Fruit fly (Drosophila melanogaster) whole organism, embryonic: ENCODE data around the gene mtTFB2.

Experiments used
- B-H1 ChIP-seq: fragments of 200-800 bp; sonication (Bioruptor generic); IDR thresholded peaks from 3 replicates; pipeline ENCODE4 v1.3.6; 2022; ENCODE audit warnings: missing biosample characterization, missing genetic modification characterization
- Bdp1 ChIP-seq: fragments of 200-800 bp; sonication (Bioruptor generic); optimal IDR thresholded peaks from 3 replicates; lab custom pipeline; 2016; ENCODE audit warnings: missing biosample characterization, missing genetic modification characterization
- C15 ChIP-seq: fragments of 200-800 bp; sonication (Bioruptor generic); IDR thresholded peaks from 3 replicates; pipeline ENCODE4 v1.3.6; 2022; ENCODE audit warnings: missing biosample characterization, missing genetic modification characterization
- CG10209 ChIP-seq: fragments of 200-800 bp; sonication (Bioruptor generic); optimal IDR thresholded peaks from 3 replicates; lab custom pipeline; 2017; ENCODE audit warnings: missing biosample characterization, mild to moderate bottlenecking, missing genetic modification characterization, missing genetic modification reagents
- CG10543 ChIP-seq: fragments of 200-800 bp; sonication (Bioruptor generic); optimal IDR thresholded peaks from 3 replicates; lab custom pipeline; 2017; ENCODE audit warnings: missing biosample characterization, mild to moderate bottlenecking, missing genetic modification characterization, moderate library complexity
- CG11560 ChIP-seq: fragments of 200-800 bp; sonication (Bioruptor generic); IDR thresholded peaks from 3 replicates; pipeline ENCODE4 v1.3.6; 2022; ENCODE audit warnings: missing biosample characterization, missing genetic modification characterization
- CG11696 ChIP-seq: fragments of 200-800 bp; sonication (Bioruptor generic); IDR thresholded peaks from 2 replicates; pipeline ENCODE4 v1.3.6; 2022; ENCODE audit warnings: missing biosample characterization, missing genetic modification characterization
- CG12155 ChIP-seq: fragments of 200-800 bp; sonication (Bioruptor generic); optimal IDR thresholded peaks from 3 replicates; lab custom pipeline; 2016; ENCODE audit warnings: missing biosample characterization, missing genetic modification characterization
- CG12219 ChIP-seq: fragments of 200-800 bp; sonication (Bioruptor generic); optimal IDR thresholded peaks from 3 replicates; lab custom pipeline; 2018; ENCODE audit warnings: missing biosample characterization, mild to moderate bottlenecking, missing genetic modification characterization
- CG12744 ChIP-seq: fragments of 200-800 bp; sonication (Bioruptor generic); optimal IDR thresholded peaks from 2 replicates; lab custom pipeline; 2016; ENCODE audit warnings: missing biosample characterization, missing genetic modification characterization
- CG13624 ChIP-seq: fragments of 200-800 bp; sonication (Bioruptor generic); optimal IDR thresholded peaks from 2 replicates; lab custom pipeline; 2016; ENCODE audit warnings: missing biosample characterization, missing genetic modification characterization
- CG15601 ChIP-seq: fragments of 200-800 bp; sonication (Bioruptor generic); optimal IDR thresholded peaks from 3 replicates; lab custom pipeline; 2019; ENCODE audit warnings: missing biosample characterization, mild to moderate bottlenecking, missing genetic modification characterization, moderate library complexity
- CG16779 ChIP-seq: fragments of 200-800 bp; sonication (Bioruptor generic); IDR thresholded peaks from 2 replicates; pipeline ENCODE4 v1.3.6; 2022; ENCODE audit warnings: missing biosample characterization, missing genetic modification characterization
- CG16863 ChIP-seq: fragments of 200-800 bp; sonication (Bioruptor generic); optimal IDR thresholded peaks from 3 replicates; lab custom pipeline; 2016; ENCODE audit warnings: missing biosample characterization, missing genetic modification characterization
- CG18599 ChIP-seq: fragments of 200-800 bp; sonication (Bioruptor generic); optimal IDR thresholded peaks from 3 replicates; lab custom pipeline; 2017; ENCODE audit warnings: missing biosample characterization, missing genetic modification characterization, mild to moderate bottlenecking, moderate library complexity, missing genetic modification reagents
- CG18764 ChIP-seq: fragments of 200-800 bp; sonication (Bioruptor generic); optimal IDR thresholded peaks from 3 replicates; lab custom pipeline; 2016; ENCODE audit warnings: missing biosample characterization, missing genetic modification characterization
- CG2120 ChIP-seq: fragments of 200-800 bp; sonication (Bioruptor generic); optimal IDR thresholded peaks from 3 replicates; lab custom pipeline; 2016; ENCODE audit warnings: missing biosample characterization, missing genetic modification characterization
- CG30403 ChIP-seq: fragments of 200-800 bp; sonication (Bioruptor generic); optimal IDR thresholded peaks from 3 replicates; lab custom pipeline; 2016; ENCODE audit warnings: missing biosample characterization, missing genetic modification characterization
- CG32532 ChIP-seq: fragments of 200-800 bp; sonication (Bioruptor generic); IDR thresholded peaks from 2 replicates; pipeline ENCODE4 v1.3.6; 2022; ENCODE audit warnings: missing biosample characterization, missing genetic modification characterization
- CG3281 ChIP-seq: fragments of 200-800 bp; sonication (Bioruptor generic); optimal IDR thresholded peaks from 3 replicates; lab custom pipeline; 2017; ENCODE audit warnings: missing biosample characterization, mild to moderate bottlenecking, missing genetic modification characterization
- CG43689 ChIP-seq: fragments of 200-800 bp; sonication (Bioruptor generic); IDR thresholded peaks from 2 replicates; pipeline ENCODE4 v1.3.6; 2022; ENCODE audit warnings: missing biosample characterization, missing genetic modification characterization
- CG9437 ChIP-seq: fragments of 200-800 bp; sonication (Bioruptor generic); optimal IDR thresholded peaks from 2 replicates; lab custom pipeline; 2018; ENCODE audit warnings: missing biosample characterization, mild to moderate bottlenecking, missing genetic modification characterization
- CoRest ChIP-seq: fragments of 200-800 bp; sonication (Bioruptor generic); optimal IDR thresholded peaks from 3 replicates; lab custom pipeline; 2018; ENCODE audit warnings: missing biosample characterization, mild to moderate bottlenecking, missing genetic modification characterization, moderate library complexity
- CrebB ChIP-seq: fragments of 200-800 bp; sonication (Bioruptor generic); optimal IDR thresholded peaks from 3 replicates; lab custom pipeline; 2018; ENCODE audit warnings: missing biosample characterization, mild to moderate bottlenecking, missing genetic modification characterization
- Dad ChIP-seq: fragments of 200-800 bp; sonication (Bioruptor generic); optimal IDR thresholded peaks from 3 replicates; lab custom pipeline; 2016; ENCODE audit warnings: missing biosample characterization, missing genetic modification characterization
- Dfd ChIP-seq, 2 experiments: fragments of >200 bp; optimal IDR thresholded peaks; 2 replicates each; lab custom pipeline; 2017; ENCODE audit warnings: missing biosample characterization in 2 of 2, missing genetic modification characterization in 2 of 2
- Fer1 ChIP-seq: fragments of 200-800 bp; sonication (Bioruptor generic); optimal IDR thresholded peaks from 2 replicates; lab custom pipeline; 2017; ENCODE audit warnings: missing biosample characterization, mild to moderate bottlenecking, missing genetic modification characterization
- HHEX ChIP-seq: fragments of 200-800 bp; sonication (Bioruptor generic); optimal IDR thresholded peaks from 3 replicates; lab custom pipeline; 2017; ENCODE audit warnings: missing biosample characterization, mild to moderate bottlenecking, missing genetic modification characterization, missing genetic modification reagents
- HLH3B ChIP-seq: fragments of 200-800 bp; sonication (Bioruptor generic); IDR thresholded peaks from 2 replicates; pipeline ENCODE4 v1.3.6; 2022; ENCODE audit warnings: missing biosample characterization, missing genetic modification characterization
- HLH4C ChIP-seq: fragments of 200-800 bp; sonication (Bioruptor generic); IDR thresholded peaks from 3 replicates; pipeline ENCODE4 v1.3.6; 2022; ENCODE audit warnings: missing biosample characterization, missing genetic modification characterization; ENCODE audit not compliant: partially characterized antibody
- HLH54F ChIP-seq: fragments of 200-800 bp; sonication (Bioruptor generic); optimal IDR thresholded peaks from 3 replicates; lab custom pipeline; 2016; ENCODE audit warnings: missing biosample characterization, missing genetic modification characterization
- PHDP ChIP-seq: fragments of 200-800 bp; sonication (Bioruptor generic); optimal IDR thresholded peaks from 3 replicates; lab custom pipeline; 2018; ENCODE audit warnings: missing biosample characterization, mild to moderate bottlenecking, missing genetic modification characterization, moderate library complexity
- bab2 ChIP-seq: fragments of 200-800 bp; sonication (Bioruptor generic); optimal IDR thresholded peaks from 2 replicates; lab custom pipeline; 2016; ENCODE audit warnings: missing biosample characterization, missing genetic modification characterization
- cas ChIP-seq: fragments of 200-800 bp; sonication (Bioruptor generic); IDR thresholded peaks from 2 replicates; pipeline ENCODE4 v1.3.6; 2022; ENCODE audit warnings: missing biosample characterization, missing genetic modification characterization
- ci ChIP-seq: fragments of 200-800 bp; sonication (Bioruptor generic); IDR thresholded peaks from 3 replicates; pipeline ENCODE4 v1.3.6; 2022; ENCODE audit warnings: missing biosample characterization, missing genetic modification characterization
- cwo ChIP-seq: fragments of 200-800 bp; sonication (Bioruptor generic); optimal IDR thresholded peaks from 3 replicates; lab custom pipeline; 2017; ENCODE audit warnings: missing biosample characterization, missing genetic modification characterization, mild to moderate bottlenecking, moderate library complexity, missing genetic modification reagents
- da ChIP-seq: fragments of 200-800 bp; sonication (Bioruptor generic); optimal IDR thresholded peaks from 2 replicates; lab custom pipeline; 2016; ENCODE audit warnings: missing biosample characterization, missing genetic modification characterization
- dpn ChIP-seq, 2 experiments: fragments of 200-800 bp; sonication (Bioruptor generic); optimal IDR thresholded peaks; 3 replicates each; lab custom pipeline; 2016; ENCODE audit warnings: missing biosample characterization in 2 of 2, missing genetic modification characterization in 2 of 2
- esg ChIP-seq: fragments of 200-800 bp; sonication (Bioruptor generic); conservative IDR thresholded peaks from 2 replicates; pipeline ENCODE4 v1.3.6; 2022; ENCODE audit warnings: missing biosample characterization, missing genetic modification characterization
- grau ChIP-seq: fragments of 200-800 bp; optimal IDR thresholded peaks from 3 replicates; lab custom pipeline; 2019; ENCODE audit warnings: missing biosample characterization, mild to moderate bottlenecking, missing genetic modification characterization, moderate library complexity
- grn ChIP-seq: fragments of 200-800 bp; sonication (Bioruptor generic); optimal IDR thresholded peaks from 3 replicates; lab custom pipeline; 2017; ENCODE audit warnings: missing biosample characterization, missing genetic modification characterization
- gro ChIP-seq: fragments of 200-800 bp; sonication (Bioruptor generic); optimal IDR thresholded peaks from 2 replicates; lab custom pipeline; 2016; ENCODE audit warnings: missing biosample characterization, missing genetic modification characterization
- hkb ChIP-seq, 2 experiments: fragments of 200-800 bp in 1 of 2; fragments of >200 bp in 1 of 2; sonication (Bioruptor generic) in 1 of 2; IDR thresholded peaks in 1 of 2; optimal IDR thresholded peaks in 1 of 2; 2 replicates each; pipeline versions ENCODE4 v1.3.6 to Lab custom; 2017 to 2022; ENCODE audit warnings: missing biosample characterization in 1 of 2, missing genetic modification characterization in 1 of 2
- jigr1 ChIP-seq: fragments of 200-800 bp; sonication (Bioruptor generic); IDR thresholded peaks from 3 replicates; pipeline ENCODE4 v1.3.6; 2022; ENCODE audit warnings: missing biosample characterization, missing genetic modification characterization
- pnt ChIP-seq: fragments of 200-800 bp; sonication (Bioruptor generic); optimal IDR thresholded peaks from 3 replicates; lab custom pipeline; 2016; ENCODE audit warnings: missing biosample characterization, missing genetic modification characterization
- prd ChIP-seq, 3 experiments: fragments of >200 bp in 2 of 3; fragments of 200-800 bp in 1 of 3; sonication (Bioruptor generic) in 1 of 3; optimal IDR thresholded peaks in 2 of 3; IDR thresholded peaks in 1 of 3; 2 replicates in 2 of 3; 3 replicates in 1 of 3; pipeline versions ENCODE4 v1.3.6 to Lab custom; 2017 to 2022; ENCODE audit warnings: missing biosample characterization in 1 of 3, missing genetic modification characterization in 1 of 3
- toy ChIP-seq: fragments of 200-800 bp; sonication (Bioruptor generic); IDR thresholded peaks from 2 replicates; pipeline ENCODE4 v1.3.6; 2022; ENCODE audit warnings: missing biosample characterization, missing genetic modification characterization
- tx ChIP-seq: fragments of 200-800 bp; sonication (Bioruptor generic); optimal IDR thresholded peaks from 2 replicates; lab custom pipeline; 2016; ENCODE audit warnings: missing biosample characterization, missing genetic modification characterization
- unpg ChIP-seq: fragments of 200-800 bp; sonication (Bioruptor generic); optimal IDR thresholded peaks from 3 replicates; lab custom pipeline; 2018; ENCODE audit warnings: missing biosample characterization, mild to moderate bottlenecking, missing genetic modification characterization, moderate library complexity
- zf30C ChIP-seq: fragments of 200-800 bp; sonication (Bioruptor generic); optimal IDR thresholded peaks from 3 replicates; lab custom pipeline; 2018; ENCODE audit warnings: missing biosample characterization, mild to moderate bottlenecking, missing genetic modification characterization

Gene mtTFB2

DNA sequence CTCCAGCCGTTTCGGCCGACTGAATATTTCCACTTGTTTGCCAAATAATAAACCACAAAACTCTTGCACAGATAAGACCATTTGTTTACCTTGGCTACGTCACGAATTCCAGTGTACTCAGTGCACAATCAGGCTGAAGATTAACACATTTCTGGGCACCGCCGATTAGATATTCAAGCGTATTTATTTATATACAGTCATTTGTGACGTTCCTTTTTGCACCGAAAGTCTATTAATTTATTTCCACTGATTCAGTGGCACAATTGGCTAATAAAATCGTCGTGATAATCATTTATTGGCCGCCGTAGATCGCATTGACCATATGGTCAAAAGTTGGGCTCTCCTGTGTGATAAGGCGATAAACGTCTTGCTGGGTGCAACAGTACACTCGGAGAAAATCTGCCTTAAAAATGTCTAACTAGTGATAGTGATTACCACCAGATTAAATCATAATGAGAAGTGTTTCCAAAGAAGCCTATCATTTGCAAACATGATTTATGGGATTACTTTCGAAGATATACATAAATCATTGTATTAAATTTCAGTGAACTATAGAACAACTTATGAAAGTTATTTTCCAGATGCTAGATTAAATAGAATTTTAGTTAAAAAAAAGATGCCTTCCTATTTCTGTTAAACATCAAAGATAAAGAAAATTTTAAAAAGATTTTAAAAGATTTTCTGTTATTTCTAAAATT lies 9.1 kb downstream of the mtTFB2 start (continued):
- TF ChIP-seq CG15601 (tag; lab: Kevin White, UChicago) (no peak), Bdp1 (GFP tag; lab: Kevin White, UChicago) (no peak), Dad (GFP tag; lab: Kevin White, UChicago) (no peak), cwo (peak; percentile 16), pnt (GFP tag; lab: Kevin White, UChicago) (no peak), CG30403 (GFP tag; lab: Kevin White, UChicago) (peak; percentile 25), CG3281 (GFP tag; lab: Kevin White, UChicago) (no peak), prd (optimal IDR thresholded peaks at IDR 0.05; lab: Kevin White, UChicago) (no peak), prd (GFP tag; IDR thresholded peaks at IDR 0.05; lab: Robert Waterston, UW) (no peak), CG13624 (GFP tag; lab: Kevin White, UChicago) (no peak), Fer1 (GFP tag; lab: Kevin White, UChicago) (no peak), CG10209 (GFP tag; lab: Kevin White, UChicago) (peak; percentile 14), hkb (optimal IDR thresholded peaks at IDR 0.05; lab: Kevin White, UChicago) (no peak), hkb (GFP tag; IDR thresholded peaks at IDR 0.05; lab: Robert Waterston, UW) (no peak), CG18599 (GFP tag; lab: Kevin White, UChicago) (peak; percentile 41), CG11696 (GFP tag; lab: Robert Waterston, UW) (no peak), cas (GFP tag; lab: Robert Waterston, UW) (no peak), HLH54F (GFP tag; lab: Kevin White, UChicago) (no peak), bab2 (no peak), jigr1 (no peak), CG16779 (no peak), HLH4C (GFP tag; lab: Robert Waterston, UW) (no peak), CG2120 (GFP tag; lab: Kevin White, UChicago) (peak; percentile 62), B-H1 (GFP tag; lab: Robert Waterston, UW) (no peak), grn (peak; percentile 77), CG11560 (tag; lab: Robert Waterston, UW) (no peak), Dfd (GFP tag; optimal IDR thresholded peaks at IDR 0.05; lab: Kevin White, UChicago) (no peak), PHDP (tag; lab: Kevin White, UChicago) (peak; percentile 7), CG12744 (no peak), dpn (GFP tag; optimal IDR thresholded peaks at IDR 0.05; lab: Kevin White, UChicago) (no peak), ci (GFP tag; lab: Robert Waterston, UW) (no peak), zf30C (peak; percentile 26), HHEX (GFP tag; lab: Kevin White, UChicago) (peak; percentile 11), unpg (GFP tag; lab: Kevin White, UChicago) (peak; percentile 37), CG43689 (GFP tag; lab: Robert Waterston, UW) (no peak), CG16863 (GFP tag; lab: Kevin White, UChicago) (no peak), CG10543 (GFP tag; lab: Kevin White, UChicago) (peak; percentile 28), HLH3B (GFP tag; lab: Robert Waterston, UW) (no peak), CrebB (tag; lab: Kevin White, UChicago) (peak; percentile 48), CG9437 (GFP tag; lab: Kevin White, UChicago) (peak; percentile 17), CG12155 (GFP tag; lab: Kevin White, UChicago) (no peak), CG12219 (GFP tag; lab: Kevin White, UChicago) (peak; percentile 9), esg (GFP tag; lab: Robert Waterston, UW) (no peak), CG32532 (GFP tag; lab: Robert Waterston, UW) (no peak), tx (GFP tag; lab: Kevin White, UChicago) (no peak), gro (peak; percentile 8), CoRest (tag; lab: Kevin White, UChicago) (peak; percentile 54), CG18764 (GFP tag; lab: Kevin White, UChicago) (no peak), C15 (no peak), da (no peak), toy (GFP tag; lab: Robert Waterston, UW) (no peak), grau (peak; percentile 42)
